Worm (Caenorhabditis elegans) whole organism, early embryonic: ENCODE data around the gene T04G9.6.

Source experiments
- B0310.2 ChIP-seq: sonication (generic microtip); optimal IDR thresholded peaks from 2 replicates; lab custom pipeline; 2016; ENCODE audit warnings: mild to moderate bottlenecking, missing genetic modification characterization, missing compliant biosample characterization
- F13C5.2 ChIP-seq: sonication (generic microtip); optimal IDR thresholded peaks from 2 replicates; lab custom pipeline; 2017; ENCODE audit warnings: mild to moderate bottlenecking, missing genetic modification characterization, inconsistent platforms, missing compliant biosample characterization
- aly-1 ChIP-seq: sonication (generic microtip); optimal IDR thresholded peaks from 2 replicates; lab custom pipeline; 2016; ENCODE audit warnings: missing genetic modification characterization, missing compliant biosample characterization
- ama-1 ChIP-seq: fragments of 150-350 bp; optimal IDR thresholded peaks from 2 replicates; lab custom pipeline; 2014
- ceh-13 ChIP-seq: fragments of 200-800 bp; sonication (Bioruptor generic); optimal IDR thresholded peaks from 2 replicates; lab custom pipeline; 2018; ENCODE audit warnings: mild to moderate bottlenecking, missing genetic modification characterization, missing compliant biosample characterization
- ets-7 ChIP-seq: sonication (generic microtip); optimal IDR thresholded peaks from 2 replicates; lab custom pipeline; 2016; ENCODE audit warnings: missing genotype, missing genetic modification characterization, missing compliant biosample characterization
- flt-1 ChIP-seq: fragments of 200-800 bp; sonication (Bioruptor generic); IDR thresholded peaks from 2 replicates; pipeline ENCODE4 v1.3.6; 2022; ENCODE audit warnings: missing genetic modification characterization, missing compliant biosample characterization
- hmbx-1 ChIP-seq: sonication (generic microtip); optimal IDR thresholded peaks from 2 replicates; lab custom pipeline; 2016; ENCODE audit warnings: mild to moderate bottlenecking, missing genetic modification characterization, missing compliant biosample characterization
- hmg-4 ChIP-seq: fragments of 200-800 bp; sonication (Bioruptor generic); optimal IDR thresholded peaks from 2 replicates; lab custom pipeline; 2018; ENCODE audit warnings: mild to moderate bottlenecking, missing genetic modification characterization, missing compliant biosample characterization
- hnd-1 ChIP-seq: sonication (generic microtip); optimal IDR thresholded peaks from 2 replicates; lab custom pipeline; 2016; ENCODE audit warnings: missing genetic modification characterization, missing compliant biosample characterization
- pes-1 ChIP-seq: fragments of 200-800 bp; sonication (Bioruptor generic); IDR thresholded peaks from 2 replicates; pipeline ENCODE4 v1.3.6; 2022; ENCODE audit warnings: missing genetic modification reagents, missing genetic modification characterization, missing compliant biosample characterization
- sea-1 ChIP-seq: fragments of 200-800 bp; sonication (Bioruptor generic); conservative IDR thresholded peaks from 2 replicates; pipeline ENCODE4 v1.3.6; 2022; ENCODE audit warnings: missing genetic modification characterization, missing compliant biosample characterization
- tbx-11 ChIP-seq: fragments of 200-800 bp; sonication (Bioruptor generic); IDR thresholded peaks from 2 replicates; pipeline ENCODE4 v1.3.6; 2022; ENCODE audit warnings: missing genetic modification characterization, missing compliant biosample characterization
- tra-4 ChIP-seq: sonication (generic microtip); optimal IDR thresholded peaks from 2 replicates; lab custom pipeline; 2017; ENCODE audit warnings: missing genetic modification characterization, missing compliant biosample characterization

- TF ChIP-seq ceh-13 (no peak), ama-1 (lab: Kevin White, UChicago) (no peak), flt-1 (no peak), hmg-4 (GFP tag; lab: Kevin White, UChicago) (no peak), hnd-1 (tag; lab: Kevin White, UChicago) (no peak), tra-4 (no peak), B0310.2 (tag; lab: Kevin White, UChicago) (no peak), ets-7 (tag; lab: Kevin White, UChicago) (no peak), aly-1 (tag; lab: Kevin White, UChicago) (no peak), F13C5.2 (no peak), pes-1 (no peak), sea-1 (no peak), hmbx-1 (tag; lab: Kevin White, UChicago) (no peak), tbx-11 (no peak)
Measured at ce11 chrX:815929-816328, 31.2 kb upstream of the T04G9.6 start, which contains the start of gene ifd-2.
